Worm (Caenorhabditis elegans): ENCODE results near the gene cest-24.

Gene cest-24

DNA sequence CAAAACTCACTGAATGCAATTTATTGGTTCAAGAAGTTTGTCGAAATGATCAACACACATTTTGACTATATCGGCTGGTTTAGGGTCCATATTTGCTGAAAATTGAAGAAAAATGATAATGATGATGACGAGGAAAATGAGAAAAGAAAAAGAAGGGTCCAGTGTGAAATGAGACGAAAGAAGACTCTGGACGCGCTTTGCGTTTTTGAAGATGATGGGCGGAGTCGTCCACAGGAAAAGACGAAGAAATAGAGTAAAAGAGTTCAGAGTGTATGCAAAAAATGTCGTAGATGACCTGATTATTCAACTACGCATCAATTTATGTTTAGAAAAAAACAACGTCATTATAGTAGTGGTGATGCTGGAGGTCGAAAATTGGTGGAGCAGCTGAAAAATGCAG is 58.1 kb downstream of the cest-24 start, which contains the start of gene F13H6.5:
F13H6.5 (minus strand) TSS at position 101 of the 400 bp plus-strand sequence.
- no peak for TF ChIP-seq nfya-1 (tag; optimal IDR thresholded peaks at IDR 0.05)
